Worm (Caenorhabditis elegans) whole organism, L4/young adult: ENCODE measurements around the gene F31F4.11.

Source experiments
- W03F9.2 ChIP-seq: fragments of 150-350 bp; optimal IDR thresholded peaks from 2 replicates; lab custom pipeline; 2014; ENCODE audit warnings: missing biosample characterization, missing genetic modification characterization
- him-1 ChIP-seq: sonication (generic microtip); optimal IDR thresholded peaks from 2 replicates; lab custom pipeline; 2016; ENCODE audit warnings: missing genotype, missing genetic modification reagents, missing genetic modification characterization, missing compliant biosample characterization

ce11 chrV:635630-636029, 28.6 kb downstream of the F31F4.11 start:
- no peak for TF ChIP-seq him-1 (tag; lab: Kevin White, UChicago)
- no peak for TF ChIP-seq W03F9.2
